Fruit fly (Drosophila melanogaster) whole organism, wandering third instar larva: ENCODE data around the gene Or2a.

Source experiments
- Abd-B ChIP-seq: fragments of >200 bp; optimal IDR thresholded peaks from 2 replicates; lab custom pipeline; 2017; ENCODE audit warnings: missing biosample characterization, missing genetic modification characterization
- CG32264 ChIP-seq: fragments of 200-800 bp; sonication (Bioruptor generic); optimal IDR thresholded peaks from 2 replicates; lab custom pipeline; 2016; ENCODE audit warnings: missing biosample characterization, missing genetic modification characterization
- CG9705 ChIP-seq: fragments of 200-800 bp; sonication (Bioruptor generic); optimal IDR thresholded peaks from 2 replicates; lab custom pipeline; 2018; ENCODE audit warnings: missing biosample characterization, mild to moderate bottlenecking, missing genetic modification characterization
- CrebA ChIP-seq: fragments of 200-800 bp; sonication (Bioruptor generic); optimal IDR thresholded peaks from 2 replicates; lab custom pipeline; 2016; ENCODE audit warnings: missing biosample characterization, mild to moderate bottlenecking, missing genetic modification characterization, borderline replicate concordance
- Dfd ChIP-seq: fragments of >200 bp; optimal IDR thresholded peaks from 2 replicates; lab custom pipeline; 2017; ENCODE audit warnings: missing biosample characterization, missing genetic modification characterization
- GATAd ChIP-seq: sonication (Bioruptor generic); optimal IDR thresholded peaks from 2 replicates; lab custom pipeline; 2016; ENCODE audit warnings: missing biosample characterization, missing genetic modification characterization
- HLH106 ChIP-seq: fragments of 200-800 bp; optimal IDR thresholded peaks from 3 replicates; lab custom pipeline; 2019; ENCODE audit warnings: missing biosample characterization, mild to moderate bottlenecking, missing genetic modification characterization, moderate library complexity
- Hnf4 ChIP-seq: fragments of 200-800 bp; sonication (Bioruptor generic); optimal IDR thresholded peaks from 2 replicates; lab custom pipeline; 2016; ENCODE audit warnings: missing biosample characterization, mild to moderate bottlenecking, missing genetic modification characterization
- Hr78 ChIP-seq: fragments of >200 bp; optimal IDR thresholded peaks from 2 replicates; lab custom pipeline; 2017; ENCODE audit warnings: missing biosample characterization, missing genetic modification characterization
- Hr83 ChIP-seq: fragments of 200-300 bp; sonication (Bioruptor generic); optimal IDR thresholded peaks from 2 replicates; lab custom pipeline; 2016; ENCODE audit warnings: missing biosample characterization, mild to moderate bottlenecking, missing genetic modification characterization, moderate library complexity; ENCODE audit not compliant: poor library complexity, severe bottlenecking
- Jra ChIP-seq: sonication (Bioruptor generic); optimal IDR thresholded peaks from 2 replicates; lab custom pipeline; 2016; ENCODE audit warnings: missing biosample characterization, missing genetic modification characterization
- Mio ChIP-seq: sonication (Bioruptor generic); optimal IDR thresholded peaks from 2 replicates; lab custom pipeline; 2016; ENCODE audit warnings: missing biosample characterization, missing genetic modification characterization
- Myc ChIP-seq: fragments of >200 bp; optimal IDR thresholded peaks from 2 replicates; lab custom pipeline; 2017
- OdsH ChIP-seq: fragments of 200-800 bp; sonication (Bioruptor generic); optimal IDR thresholded peaks from 2 replicates; lab custom pipeline; 2016; ENCODE audit warnings: missing biosample characterization, mild to moderate bottlenecking, missing genetic modification characterization
- Rel ChIP-seq, 2 experiments: fragments of 200-800 bp; sonication (Bioruptor generic) in 1 of 2; optimal IDR thresholded peaks; 2 replicates in 1 of 2; 3 replicates in 1 of 2; lab custom pipeline; 2016 to 2019; ENCODE audit warnings: mild to moderate bottlenecking in 2 of 2, missing biosample characterization in 2 of 2, missing genetic modification characterization in 2 of 2, moderate library complexity in 1 of 2
- Sp1 ChIP-seq: fragments of 200-800 bp; sonication (Bioruptor generic); optimal IDR thresholded peaks from 3 replicates; lab custom pipeline; 2019; ENCODE audit warnings: missing biosample characterization, mild to moderate bottlenecking, missing genetic modification characterization, moderate library complexity
- Vsx2 ChIP-seq: fragments of 200-300, 225-300 bp; sonication (Bioruptor generic); optimal IDR thresholded peaks from 2 replicates; lab custom pipeline; 2018; ENCODE audit warnings: missing biosample characterization, missing genetic modification characterization; ENCODE audit not compliant: partially characterized antibody
- br ChIP-seq: fragments of 200-800 bp; sonication (Bioruptor generic); optimal IDR thresholded peaks from 2 replicates; lab custom pipeline; 2016; ENCODE audit warnings: missing biosample characterization, missing genetic modification characterization
- brk ChIP-seq: fragments of 200-800 bp; sonication (Bioruptor generic); optimal IDR thresholded peaks from 2 replicates; lab custom pipeline; 2016; ENCODE audit warnings: missing biosample characterization, mild to moderate bottlenecking, missing genetic modification characterization
- dl ChIP-seq, 2 experiments: fragments of 175-275, 200-275 bp in 1 of 2; fragments of 200-275 bp in 1 of 2; sonication (Bioruptor generic); optimal IDR thresholded peaks; lab custom pipeline; 2018; ENCODE audit warnings: mild to moderate bottlenecking in 2 of 2, missing biosample characterization in 2 of 2, missing genetic modification characterization in 2 of 2, moderate library complexity in 2 of 2; ENCODE audit not compliant: partially characterized antibody in 2 of 2, insufficient read depth in 1 of 2
- dmrt93B ChIP-seq: fragments of 200-800 bp; sonication (Bioruptor generic); optimal IDR thresholded peaks from 2 replicates; lab custom pipeline; 2018; ENCODE audit warnings: missing biosample characterization, mild to moderate bottlenecking, missing genetic modification characterization
- dsf ChIP-seq: sonication (Bioruptor generic); optimal IDR thresholded peaks from 2 replicates; lab custom pipeline; 2016; ENCODE audit warnings: missing biosample characterization, missing genetic modification characterization, borderline replicate concordance
- ey ChIP-seq: fragments of 200-800 bp; sonication (Bioruptor generic); optimal IDR thresholded peaks from 2 replicates; lab custom pipeline; 2016; ENCODE audit warnings: missing biosample characterization, missing genetic modification characterization
- foxo ChIP-seq, 2 experiments: fragments of 200-800 bp; sonication (Bioruptor generic); optimal IDR thresholded peaks; 2 replicates in 1 of 2; 3 replicates in 1 of 2; lab custom pipeline; 2016 to 2017; ENCODE audit warnings: missing biosample characterization in 2 of 2, missing genetic modification characterization in 2 of 2
- fru ChIP-seq: fragments of 200-800 bp; sonication (Bioruptor generic); optimal IDR thresholded peaks from 3 replicates; lab custom pipeline; 2016; ENCODE audit warnings: missing biosample characterization, mild to moderate bottlenecking, missing genetic modification characterization
- h ChIP-seq: fragments of 200-800 bp; sonication (Bioruptor generic); optimal IDR thresholded peaks from 3 replicates; lab custom pipeline; 2016; ENCODE audit warnings: missing biosample characterization, mild to moderate bottlenecking, missing genetic modification characterization
- jim ChIP-seq: fragments of 175-275, 200-325 bp; sonication (Bioruptor generic); optimal IDR thresholded peaks from 2 replicates; lab custom pipeline; 2016; ENCODE audit warnings: missing biosample characterization, mild to moderate bottlenecking, missing genetic modification characterization
- lola ChIP-seq: fragments of >200 bp; optimal IDR thresholded peaks from 2 replicates; lab custom pipeline; 2017; ENCODE audit warnings: missing biosample characterization, missing genetic modification characterization
- pan ChIP-seq: fragments of >200 bp; optimal IDR thresholded peaks from 2 replicates; lab custom pipeline; 2017
- psq ChIP-seq: fragments of 200-800 bp; sonication (Bioruptor generic); optimal IDR thresholded peaks from 3 replicates; lab custom pipeline; 2017; ENCODE audit warnings: missing biosample characterization, mild to moderate bottlenecking, missing genetic modification characterization, moderate library complexity
- rgr ChIP-seq: fragments of 200-800 bp; sonication (Bioruptor generic); optimal IDR thresholded peaks from 3 replicates; lab custom pipeline; 2016; ENCODE audit warnings: missing biosample characterization, mild to moderate bottlenecking, missing genetic modification characterization
- sage ChIP-seq: fragments of 200-800 bp; sonication (Bioruptor generic); optimal IDR thresholded peaks from 2 replicates; lab custom pipeline; 2016; ENCODE audit warnings: missing biosample characterization, mild to moderate bottlenecking, missing genetic modification characterization
- sv ChIP-seq: fragments of 200-800 bp; sonication (Bioruptor generic); optimal IDR thresholded peaks from 3 replicates; lab custom pipeline; 2016; ENCODE audit warnings: missing biosample characterization, missing genetic modification characterization
- tai ChIP-seq: sonication (Bioruptor generic); optimal IDR thresholded peaks from 2 replicates; lab custom pipeline; 2016; ENCODE audit warnings: missing biosample characterization, missing genetic modification characterization
- usp ChIP-seq: fragments of >200 bp; optimal IDR thresholded peaks from 2 replicates; lab custom pipeline; 2017; ENCODE audit warnings: missing biosample characterization, missing genetic modification characterization
- woc ChIP-seq: sonication (Bioruptor generic); optimal IDR thresholded peaks from 2 replicates; lab custom pipeline; 2016; ENCODE audit warnings: missing biosample characterization, mild to moderate bottlenecking, missing genetic modification characterization

Gene Or2a

DNA sequence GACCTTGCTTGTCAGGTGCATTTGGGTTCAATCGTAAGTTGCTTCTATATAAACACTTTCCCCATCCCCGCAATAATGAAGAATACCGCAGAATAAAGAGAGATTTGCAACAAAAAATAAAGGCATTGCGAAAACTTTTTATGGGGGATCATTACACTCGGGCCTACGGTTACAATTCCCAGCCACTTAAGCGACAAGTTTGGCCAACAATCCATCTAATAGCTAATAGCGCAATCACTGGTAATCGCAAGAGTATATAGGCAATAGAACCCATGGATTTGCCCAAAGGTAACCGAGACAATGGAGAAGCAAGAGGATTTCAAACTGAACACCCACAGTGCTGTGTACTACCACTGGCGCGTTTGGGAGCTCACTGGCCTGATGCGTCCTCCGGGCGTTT lies at the start of gene Or2a:
Or2a (plus strand) TSS at position 301 of the 400 bp plus-strand sequence.
- TF ChIP-seq brk (no peak), woc (GFP tag; lab: Kevin White, UChicago) (no peak), Hr83 (no peak), CG32264 (GFP tag; lab: Kevin White, UChicago) (no peak), OdsH (GFP tag; lab: Kevin White, UChicago) (no peak), dsf (no peak), Hnf4 (GFP tag; lab: Kevin White, UChicago) (no peak), rgr (GFP tag; lab: Kevin White, UChicago) (no peak)

DNA sequence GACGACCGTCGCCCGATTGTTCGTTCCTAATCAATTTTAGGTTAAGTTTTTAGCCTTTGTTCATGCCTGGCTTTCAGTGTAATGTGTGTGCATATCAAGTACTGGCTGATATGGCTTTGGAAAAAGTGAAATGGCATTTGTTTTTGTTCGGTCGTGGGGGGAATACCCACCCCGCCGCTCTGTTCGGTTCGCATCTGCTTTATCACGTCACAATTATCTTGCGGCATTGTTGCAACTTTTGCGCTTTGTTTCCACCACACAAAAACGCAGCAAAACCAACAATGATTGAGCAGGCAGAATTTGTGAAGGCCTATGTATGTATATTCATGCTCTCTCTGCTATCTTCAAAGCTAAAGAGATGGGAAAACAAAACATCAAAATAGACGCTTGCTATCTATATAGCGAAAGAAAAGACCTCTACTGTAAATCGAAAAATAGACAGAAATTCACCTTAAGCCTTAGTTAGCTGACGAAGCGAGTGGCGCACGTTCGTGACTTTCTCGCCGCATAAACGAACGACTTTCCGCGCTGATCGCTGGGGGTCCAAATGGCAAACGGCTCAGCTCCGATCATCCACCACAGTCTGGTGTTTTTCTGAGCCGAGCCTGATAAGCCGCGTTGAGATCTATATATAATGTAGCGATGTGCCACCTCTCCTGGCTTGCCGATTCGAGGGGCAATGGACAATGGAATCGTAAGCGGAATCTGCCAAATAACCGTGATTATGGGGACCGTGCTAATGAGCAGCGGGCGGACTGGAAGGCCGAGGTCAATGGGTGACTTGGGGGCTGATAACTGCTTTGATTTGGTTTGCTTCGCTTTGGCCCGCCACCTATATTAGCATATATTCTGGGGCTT lies 48.4 kb upstream of the Or2a start:
- no peak for TF ChIP-seq Myc (lab: Kevin White, UChicago)
- no peak for TF ChIP-seq Vsx2 (GFP tag; lab: Kevin White, UChicago)
- peak; percentile 3 for TF ChIP-seq HLH106 (tag; lab: Kevin White, UChicago)
- no peak for TF ChIP-seq CG32264 (GFP tag; lab: Kevin White, UChicago)
- no peak for TF ChIP-seq Hr83
- TF ChIP-seq pan (lab: Kevin White, UChicago), result no peak
- peak; percentile 33 for TF ChIP-seq h (GFP tag; lab: Kevin White, UChicago)
- no peak for TF ChIP-seq sv (GFP tag; lab: Kevin White, UChicago)
- no peak for TF ChIP-seq Dfd
- TF ChIP-seq jim (GFP tag; lab: Kevin White, UChicago), result no peak
- no peak for TF ChIP-seq usp (GFP tag; lab: Kevin White, UChicago)
- peak; percentile 28 for TF ChIP-seq Sp1 (GFP tag; lab: Kevin White, UChicago)
- peak; percentile 17 for TF ChIP-seq fru (GFP tag; lab: Kevin White, UChicago)
- TF ChIP-seq woc (GFP tag; lab: Kevin White, UChicago), result no peak
- TF ChIP-seq sage (GFP tag; lab: Kevin White, UChicago), result no peak
- TF ChIP-seq dl (GFP tag; optimal IDR thresholded peaks at IDR 0.05; lab: Kevin White, UChicago; ENCODE audit: insufficient read depth in 1 of 2, partially characterized antibody in 2 of 2), result no peak
- no peak for TF ChIP-seq GATAd
- no peak for TF ChIP-seq brk
- no peak for TF ChIP-seq Abd-B
- no peak for TF ChIP-seq Mio (GFP tag; lab: Kevin White, UChicago)
- TF ChIP-seq dsf, result no peak
- no peak for TF ChIP-seq dmrt93B (GFP tag; lab: Kevin White, UChicago)
- TF ChIP-seq CrebA, result no peak
- TF ChIP-seq foxo (GFP tag; optimal IDR thresholded peaks at IDR 0.05; lab: Kevin White, UChicago), result no peak
- no peak for TF ChIP-seq Rel (GFP tag; optimal IDR thresholded peaks at IDR 0.05; lab: Kevin White, UChicago)
- peak; percentile 97 for TF ChIP-seq Rel (tag; optimal IDR thresholded peaks at IDR 0.05; lab: Kevin White, UChicago)
- no peak for TF ChIP-seq tai (GFP tag; lab: Kevin White, UChicago)
- no peak for TF ChIP-seq ey (GFP tag; lab: Kevin White, UChicago)
- no peak for TF ChIP-seq CG9705 (GFP tag; lab: Kevin White, UChicago)
- TF ChIP-seq rgr (GFP tag; lab: Kevin White, UChicago), result no peak
- peak; percentile 19 for TF ChIP-seq br (GFP tag; lab: Kevin White, UChicago)
- no peak for TF ChIP-seq psq (GFP tag; lab: Kevin White, UChicago)
- no peak for TF ChIP-seq Jra (GFP tag; lab: Kevin White, UChicago)
- no peak for TF ChIP-seq Hr78 (GFP tag; lab: Kevin White, UChicago)
- no peak for TF ChIP-seq lola (GFP tag; lab: Kevin White, UChicago)
- TF ChIP-seq Hnf4 (GFP tag; lab: Kevin White, UChicago), result no peak

DNA sequence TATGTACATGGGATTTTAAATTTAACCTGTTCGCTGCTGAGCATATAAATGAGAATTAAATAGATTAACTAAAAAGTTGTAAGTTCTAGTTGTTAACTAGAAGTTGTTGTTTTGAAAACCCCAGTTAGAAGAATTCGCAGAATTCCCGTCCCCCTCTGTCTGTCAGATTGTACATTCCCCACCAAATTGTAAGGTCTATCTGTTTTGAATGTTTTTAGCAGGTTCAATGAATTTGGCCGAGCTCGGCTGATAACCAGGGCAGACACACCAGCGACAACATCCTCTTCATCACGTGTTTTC lies 47.8 kb upstream of the Or2a start:
- TF ChIP-seq fru (GFP tag; lab: Kevin White, UChicago), result no peak
- TF ChIP-seq Rel (GFP tag; optimal IDR thresholded peaks at IDR 0.05; lab: Kevin White, UChicago), result no peak
- peak; percentile 50 for TF ChIP-seq Rel (tag; optimal IDR thresholded peaks at IDR 0.05; lab: Kevin White, UChicago)
